Worm (Caenorhabditis elegans): ENCODE data around the gene fbxa-25.

DNA sequence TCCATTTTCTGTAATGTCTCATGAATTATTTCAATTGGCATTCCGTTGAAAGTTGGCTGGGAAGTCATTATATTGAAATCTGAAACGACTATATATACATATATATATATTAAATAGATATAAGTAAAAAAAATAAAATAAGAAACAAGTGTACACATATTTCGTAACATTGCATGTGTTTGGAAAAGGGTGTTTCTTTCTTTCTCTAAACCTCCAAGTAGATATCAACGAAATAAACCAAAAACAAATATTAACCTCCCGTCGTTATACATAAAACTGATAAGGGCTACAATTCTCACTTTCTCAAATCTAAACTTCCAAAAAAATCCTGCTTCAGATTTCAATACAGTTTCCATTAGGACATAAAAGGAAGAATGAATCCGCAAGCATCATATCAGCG is 41.0 kb downstream of the fbxa-25 start, which contains the start of gene fbxa-79:
- TF ChIP-seq unc-62 (GFP tag; optimal IDR thresholded peaks at IDR 0.05) (no peak), nhr-80 (tag; optimal IDR thresholded peaks at IDR 0.05) (peak; percentile 36), ama-1 (optimal IDR thresholded peaks at IDR 0.05) (no peak), ama-1 (GFP tag; optimal IDR thresholded peaks at IDR 0.05) (no peak), ets-4 (GFP tag; optimal IDR thresholded peaks at IDR 0.05) (no peak), ekl-4 (GFP tag; IDR thresholded peaks at IDR 0.05) (no peak)
